Fruit fly (Drosophila melanogaster) whole organism, pupa: ENCODE measurements around the gene Glt.

Experiments used
- CG10348 ChIP-seq: fragments of 200-800 bp; sonication (Bioruptor generic); IDR thresholded peaks from 2 replicates; pipeline ENCODE4 v1.3.6; 2022; ENCODE audit warnings: missing biosample characterization, missing genetic modification characterization
- CG12605 ChIP-seq: fragments of 200-800 bp; sonication (Bioruptor generic); IDR thresholded peaks from 2 replicates; pipeline ENCODE4 v1.3.6; 2022; ENCODE audit warnings: missing biosample characterization, missing genetic modification characterization
- CG13204 ChIP-seq: fragments of 200-800 bp; sonication (Bioruptor generic); optimal IDR thresholded peaks from 2 replicates; lab custom pipeline; 2018; ENCODE audit warnings: missing biosample characterization, mild to moderate bottlenecking, missing genetic modification characterization, moderate library complexity
- CG14655 ChIP-seq: fragments of 200-800 bp; sonication (Bioruptor generic); optimal IDR thresholded peaks from 3 replicates; lab custom pipeline; 2017; ENCODE audit warnings: mild to moderate bottlenecking, missing biosample characterization, missing genetic modification reagents, missing genetic modification characterization
- CG15710 ChIP-seq: fragments of 200-800 bp; sonication (Bioruptor generic); optimal IDR thresholded peaks from 2 replicates; lab custom pipeline; 2018; ENCODE audit warnings: missing biosample characterization, mild to moderate bottlenecking, missing genetic modification characterization, moderate library complexity
- CG17806 ChIP-seq: fragments of 200-800 bp; sonication (Bioruptor generic); optimal IDR thresholded peaks from 2 replicates; lab custom pipeline; 2018; ENCODE audit warnings: missing biosample characterization, mild to moderate bottlenecking, missing genetic modification characterization, moderate library complexity
- CG32121 ChIP-seq: fragments of 200-800 bp; sonication (Bioruptor generic); IDR thresholded peaks from 2 replicates; pipeline ENCODE4 v1.3.6; 2022; ENCODE audit warnings: missing biosample characterization, missing genetic modification characterization
- CG34367 ChIP-seq: fragments of 200-800 bp; sonication (Bioruptor generic); optimal IDR thresholded peaks from 2 replicates; lab custom pipeline; 2018; ENCODE audit warnings: missing biosample characterization, mild to moderate bottlenecking, missing genetic modification characterization
- CG4496 ChIP-seq: fragments of 200-800 bp; sonication (Bioruptor generic); IDR thresholded peaks from 3 replicates; pipeline ENCODE4 v1.3.6; 2022; ENCODE audit warnings: missing biosample characterization, missing genetic modification characterization
- CG8159 ChIP-seq: fragments of 200-800 bp; sonication (Bioruptor generic); optimal IDR thresholded peaks from 3 replicates; lab custom pipeline; 2018; ENCODE audit warnings: missing biosample characterization, mild to moderate bottlenecking, missing genetic modification characterization, moderate library complexity
- CG8301 ChIP-seq: fragments of 200-800 bp; sonication (Bioruptor generic); optimal IDR thresholded peaks from 2 replicates; lab custom pipeline; 2018; ENCODE audit warnings: missing biosample characterization, mild to moderate bottlenecking, missing genetic modification characterization
- CG9948 ChIP-seq: fragments of 200-800 bp; sonication (Bioruptor generic); optimal IDR thresholded peaks from 2 replicates; lab custom pipeline; 2018; ENCODE audit warnings: missing biosample characterization, mild to moderate bottlenecking, missing genetic modification characterization, moderate library complexity
- D1 ChIP-seq: fragments of 200-800 bp; sonication (Bioruptor generic); optimal IDR thresholded peaks from 2 replicates; lab custom pipeline; 2018; ENCODE audit warnings: missing biosample characterization, mild to moderate bottlenecking, missing genetic modification characterization, moderate library complexity
- EcR ChIP-seq: fragments of 200-800 bp; sonication (Bioruptor generic); optimal IDR thresholded peaks from 3 replicates; lab custom pipeline; 2019; ENCODE audit warnings: missing biosample characterization, missing genetic modification characterization, mild to moderate bottlenecking, moderate library complexity, missing genetic modification reagents
- Ets98B ChIP-seq: fragments of 200-800 bp; sonication (Bioruptor generic); IDR thresholded peaks from 2 replicates; pipeline ENCODE4 v1.3.6; 2022; ENCODE audit warnings: missing biosample characterization, missing genetic modification characterization
- Pif1A ChIP-seq: fragments of 200-800 bp; sonication (Bioruptor generic); optimal IDR thresholded peaks from 3 replicates; lab custom pipeline; 2016; ENCODE audit warnings: missing biosample characterization, missing genetic modification characterization
- Pif1B ChIP-seq: fragments of 200-800 bp; sonication (Bioruptor generic); optimal IDR thresholded peaks from 3 replicates; lab custom pipeline; 2016; ENCODE audit warnings: missing biosample characterization, missing genetic modification characterization
- Snoo ChIP-seq: fragments of 200-800 bp; sonication (Bioruptor generic); optimal IDR thresholded peaks from 3 replicates; lab custom pipeline; 2017; ENCODE audit warnings: missing biosample characterization, mild to moderate bottlenecking, missing genetic modification characterization, inconsistent platforms
- fd96Ca ChIP-seq: fragments of 200-800 bp; sonication (Bioruptor generic); IDR thresholded peaks from 3 replicates; pipeline ENCODE4 v1.3.6; 2022; ENCODE audit warnings: missing biosample characterization, missing genetic modification characterization
- gl ChIP-seq: fragments of 200-800 bp; sonication (Bioruptor generic); optimal IDR thresholded peaks from 2 replicates; lab custom pipeline; 2018; ENCODE audit warnings: missing biosample characterization, mild to moderate bottlenecking, missing genetic modification characterization
- rn ChIP-seq: fragments of 200-800 bp; sonication (Bioruptor generic); IDR thresholded peaks from 2 replicates; pipeline ENCODE4 v1.3.6; 2022; ENCODE audit warnings: missing biosample characterization, missing genetic modification characterization

The Glt gene

dm6 chr2L:8699895-8700314, 27.4 kb downstream of the Glt start:
- no peak for TF ChIP-seq Ets98B (GFP tag; lab: Robert Waterston, UW)
- TF ChIP-seq Pif1B, result no peak
- no peak for TF ChIP-seq gl (tag; lab: Kevin White, UChicago)
- TF ChIP-seq EcR (GFP tag; lab: Kevin White, UChicago), result peak; percentile 18
- TF ChIP-seq CG32121 (GFP tag; lab: Robert Waterston, UW), result no peak
- TF ChIP-seq CG13204 (GFP tag; lab: Kevin White, UChicago), result peak; percentile 34
- no peak for TF ChIP-seq Snoo (tag; lab: Kevin White, UChicago)
- no peak for TF ChIP-seq CG9948 (tag; lab: Kevin White, UChicago)
- no peak for TF ChIP-seq CG15710 (tag; lab: Kevin White, UChicago)
- no peak for TF ChIP-seq CG10348 (GFP tag; lab: Robert Waterston, UW)
- TF ChIP-seq CG17806 (tag; lab: Kevin White, UChicago), result no peak

- TF ChIP-seq CG12605 (0 out of 2 replicates have a peak, but pooled peaks have one; percentile 19), Snoo (tag; lab: Kevin White, UChicago) (no peak)
Measured at dm6 chr2L:8700870-8701616, 28.5 kb downstream of the Glt start.

DNA sequence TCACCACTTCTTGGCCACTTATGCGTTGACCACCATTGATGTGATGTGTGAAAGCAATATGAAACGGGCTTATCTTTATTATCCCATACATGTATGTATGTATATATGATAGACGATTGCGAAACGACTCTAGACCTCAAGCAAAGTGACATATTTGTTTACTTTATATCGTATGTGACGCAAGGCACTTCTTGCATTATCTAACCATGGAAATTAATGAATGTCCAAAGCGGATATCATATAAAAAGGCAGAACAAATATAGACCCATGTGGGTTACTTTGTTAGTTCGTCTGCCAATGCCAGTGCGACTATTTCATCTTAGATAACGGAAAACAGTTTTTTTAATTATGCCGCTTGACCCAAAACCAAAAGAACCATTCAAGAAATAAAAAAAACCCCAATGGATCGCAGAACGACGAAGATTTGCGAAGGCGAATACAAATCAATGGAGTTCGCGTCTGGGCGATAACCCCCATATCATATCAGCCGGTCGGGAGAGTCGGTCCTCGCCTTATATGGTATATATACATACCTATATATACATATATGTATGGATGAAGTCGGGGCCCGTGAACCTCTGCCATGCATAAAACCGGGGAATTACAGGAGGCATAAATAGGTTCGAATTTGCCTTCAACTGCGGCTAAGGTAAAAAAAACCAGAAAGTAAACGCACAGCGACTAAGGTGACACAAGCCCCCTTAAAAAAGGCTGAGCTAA, 30.6 kb downstream of the Glt start:
- TF ChIP-seq CG9948 (tag; lab: Kevin White, UChicago), result no peak
- TF ChIP-seq CG13204 (GFP tag; lab: Kevin White, UChicago), result no peak
- TF ChIP-seq Ets98B (GFP tag; lab: Robert Waterston, UW), result no peak
- TF ChIP-seq CG8159 (tag; lab: Kevin White, UChicago), result no peak
- TF ChIP-seq CG32121 (GFP tag; lab: Robert Waterston, UW), result no peak
- peak; percentile 70 for TF ChIP-seq EcR (GFP tag; lab: Kevin White, UChicago)
- TF ChIP-seq CG10348 (GFP tag; lab: Robert Waterston, UW), result no peak
- TF ChIP-seq Pif1A (GFP tag; lab: Kevin White, UChicago), result no peak
- no peak for TF ChIP-seq fd96Ca (GFP tag; lab: Robert Waterston, UW)

- no peak for TF ChIP-seq CG34367
- TF ChIP-seq CG17806 (tag; lab: Kevin White, UChicago), result no peak
- TF ChIP-seq Pif1A (GFP tag; lab: Kevin White, UChicago), result no peak
- no peak for TF ChIP-seq Ets98B (GFP tag; lab: Robert Waterston, UW)
- no peak for TF ChIP-seq CG8301 (tag; lab: Kevin White, UChicago)
- no peak for TF ChIP-seq CG13204 (GFP tag; lab: Kevin White, UChicago)
- no peak for TF ChIP-seq CG32121 (GFP tag; lab: Robert Waterston, UW)
Measured at dm6 chr2L:8704648-8705622, 32.4 kb downstream of the Glt start, which contains the start of gene CatB. CatB (plus strand) TSS chr2L:8705572.

dm6 chr2L:8707522-8707921, 35.0 kb downstream of the Glt start:
- no peak for TF ChIP-seq rn (GFP tag; lab: Robert Waterston, UW)
- TF ChIP-seq fd96Ca (GFP tag; lab: Robert Waterston, UW), result no peak
- no peak for TF ChIP-seq Ets98B (GFP tag; lab: Robert Waterston, UW)
- TF ChIP-seq CG4496 (GFP tag; lab: Robert Waterston, UW), result no peak
- TF ChIP-seq D1 (tag; lab: Kevin White, UChicago), result no peak

DNA sequence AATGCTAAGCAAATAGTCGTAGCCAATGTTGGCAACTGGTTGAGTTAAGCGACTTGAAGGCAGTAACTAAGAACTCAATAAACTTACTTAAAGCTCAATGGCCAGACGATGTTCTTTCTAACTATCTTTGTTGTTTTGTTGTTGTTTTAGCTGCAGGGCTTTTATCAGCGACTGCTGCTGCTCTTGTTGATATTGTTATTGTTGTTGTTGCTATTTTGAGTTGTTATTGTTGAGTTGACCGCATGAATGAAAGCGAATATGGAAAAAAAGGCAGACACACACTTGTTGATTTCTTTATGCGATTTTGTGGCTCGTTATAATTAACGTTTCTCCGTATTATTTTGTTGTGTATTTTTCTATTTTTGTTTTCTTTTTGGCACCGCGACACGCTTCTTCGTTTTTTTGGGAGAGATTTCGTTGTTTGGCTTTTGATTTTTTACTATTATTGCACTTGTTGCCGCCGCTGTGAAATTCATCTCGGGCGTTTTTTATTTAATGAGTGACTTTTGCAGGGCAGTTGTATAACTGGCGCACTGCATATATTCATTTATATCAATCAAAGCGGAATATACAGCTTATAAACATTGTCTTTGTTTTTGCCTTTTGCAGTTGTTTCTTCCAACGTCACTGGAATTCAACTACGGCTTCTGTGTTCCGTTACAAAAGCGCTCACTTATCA, 36.0 kb downstream of the Glt start:
- TF ChIP-seq fd96Ca (GFP tag; lab: Robert Waterston, UW) (no peak), CG13204 (GFP tag; lab: Kevin White, UChicago) (no peak), CG10348 (GFP tag; lab: Robert Waterston, UW) (no peak), rn (GFP tag; lab: Robert Waterston, UW) (no peak), Pif1A (GFP tag; lab: Kevin White, UChicago) (no peak), CG8159 (tag; lab: Kevin White, UChicago) (no peak), CG9948 (tag; lab: Kevin White, UChicago) (no peak), CG17806 (tag; lab: Kevin White, UChicago) (no peak), CG32121 (GFP tag; lab: Robert Waterston, UW) (no peak), Snoo (tag; lab: Kevin White, UChicago) (no peak), CG8301 (tag; lab: Kevin White, UChicago) (no peak), CG14655 (no peak), Ets98B (GFP tag; lab: Robert Waterston, UW) (no peak), CG12605 (no peak)
